Fruit fly (Drosophila melanogaster): ENCODE data around the gene Zw10.

DNA sequence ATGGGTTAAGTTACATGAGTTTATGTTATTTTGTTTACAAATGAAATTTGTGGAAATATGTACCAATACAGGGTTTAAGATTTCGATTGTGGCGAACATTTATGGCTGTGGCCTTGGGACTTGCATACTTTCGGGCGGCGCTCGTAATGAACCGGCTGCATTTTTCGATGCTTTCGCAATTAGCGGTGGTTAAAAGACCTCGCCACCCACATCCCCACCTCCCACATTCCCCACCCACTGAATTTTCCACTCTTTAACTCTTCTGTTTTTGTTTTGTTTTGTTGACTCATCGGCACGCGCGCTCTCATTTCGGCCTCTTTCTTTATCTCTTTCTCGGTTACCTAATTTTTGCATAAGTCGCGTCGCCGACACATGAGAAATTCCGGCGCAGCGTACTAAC, 41.6 kb downstream of the Zw10 start:
- TF ChIP-seq pan (optimal IDR thresholded peaks at IDR 0.05) (no peak), usp (GFP tag; optimal IDR thresholded peaks at IDR 0.05) (no peak), psq (GFP tag; optimal IDR thresholded peaks at IDR 0.05) (no peak)

All from whole organism, wandering third instar larva.